Fruit fly (Drosophila melanogaster) ovary, adult (tissue): Measurements from ENCODE around the gene ppk13.

Experiments used
- CG17801 ChIP-seq: fragments of 200-800 bp; optimal IDR thresholded peaks from 2 replicates; lab custom pipeline; 2019; ENCODE audit warnings: missing biosample characterization, mild to moderate bottlenecking, missing genetic modification characterization, moderate library complexity; ENCODE audit not compliant: partially characterized antibody

ppk13 gene

DNA sequence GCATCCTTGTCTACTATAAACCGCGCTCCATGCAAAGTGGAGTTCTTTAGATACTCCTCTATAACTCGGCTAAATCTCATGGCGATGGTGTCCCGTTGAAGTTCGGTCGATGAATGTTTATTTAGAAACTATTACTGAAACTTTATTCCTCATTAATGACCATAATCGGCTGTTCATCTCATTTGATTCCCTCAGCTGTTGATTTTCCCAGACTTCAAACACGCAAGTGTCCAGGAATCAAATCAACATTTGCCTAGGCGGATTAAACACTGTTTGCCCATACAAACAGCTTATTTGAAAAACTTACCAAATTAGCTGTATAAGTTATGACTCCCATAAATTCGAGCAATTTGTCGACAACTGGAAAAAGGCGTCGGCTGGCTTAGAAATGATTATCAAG lies at the start of gene ppk13:
Gene ppk13 (minus strand): TSS at position 101 of the 400 bp plus-strand sequence.
- no peak for TF ChIP-seq CG17801 (GFP tag; lab: Kevin White, UChicago)

DNA sequence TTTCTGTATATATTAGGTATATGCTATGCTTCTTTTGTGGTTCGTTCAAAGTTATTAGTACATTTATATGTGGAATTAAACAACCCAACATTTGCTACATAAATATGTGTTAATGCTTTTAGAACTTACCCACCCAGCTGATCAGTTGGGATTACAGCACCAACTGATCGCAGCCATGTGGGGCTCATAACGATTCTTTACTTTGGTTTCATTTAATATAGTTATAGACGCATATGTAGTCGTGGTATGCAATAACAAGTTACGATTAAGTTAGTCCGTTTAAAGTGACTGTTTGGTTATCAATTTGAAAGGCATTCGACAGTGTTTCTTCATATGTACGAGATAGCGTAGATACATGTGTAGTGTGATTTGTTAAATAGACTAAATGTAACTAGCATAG lies 47.2 kb upstream of the ppk13 start:
- no peak for TF ChIP-seq CG17801 (GFP tag; lab: Kevin White, UChicago)

- TF ChIP-seq CG17801 (GFP tag; lab: Kevin White, UChicago) = no peak
These were observed 27.1 kb upstream of the ppk13 start for dm6 chr2L:21115687-21116086.

DNA sequence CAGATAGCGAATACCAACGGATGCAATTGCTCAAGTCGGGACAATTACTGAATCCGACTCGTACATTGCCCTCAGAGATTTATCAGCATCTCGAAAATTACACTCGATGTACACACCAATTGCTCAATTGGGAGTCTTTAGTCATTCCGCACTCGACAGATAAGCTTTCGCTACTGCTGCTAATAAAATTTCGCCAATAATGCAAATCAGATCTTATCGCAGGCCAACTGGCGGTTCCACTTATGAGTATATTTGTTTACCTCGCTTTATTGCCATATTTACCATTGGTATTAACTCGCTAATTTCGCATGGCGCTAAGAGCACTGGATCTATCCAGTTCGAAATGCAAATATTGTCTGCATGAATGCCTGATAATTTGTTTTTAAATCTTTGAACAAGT lies 25.0 kb upstream of the ppk13 start:
- TF ChIP-seq CG17801 (GFP tag; lab: Kevin White, UChicago) = no peak

- TF ChIP-seq CG17801 (GFP tag; lab: Kevin White, UChicago) = no peak
These were observed 23.3 kb upstream of the ppk13 start for dm6 chr2L:21111849-21112248.

DNA sequence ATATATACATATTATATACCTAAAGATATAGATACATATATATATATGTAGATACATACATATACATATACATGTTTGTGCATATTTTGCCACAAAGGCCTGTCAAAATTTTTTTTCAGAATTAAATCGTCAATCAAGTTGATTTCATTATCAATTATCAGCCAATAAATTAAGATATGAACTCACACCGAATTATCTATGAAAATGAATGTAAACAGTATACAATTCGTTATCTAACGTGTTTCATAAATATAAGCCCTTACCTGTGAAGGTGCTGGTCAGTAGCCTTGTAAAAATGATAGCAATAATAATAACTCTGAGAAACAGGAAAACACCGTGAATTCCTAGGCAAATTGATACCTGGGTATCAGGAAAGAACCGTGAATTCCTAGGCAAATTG lies 21.1 kb upstream of the ppk13 start:
- TF ChIP-seq CG17801 (GFP tag; lab: Kevin White, UChicago) = no peak

DNA sequence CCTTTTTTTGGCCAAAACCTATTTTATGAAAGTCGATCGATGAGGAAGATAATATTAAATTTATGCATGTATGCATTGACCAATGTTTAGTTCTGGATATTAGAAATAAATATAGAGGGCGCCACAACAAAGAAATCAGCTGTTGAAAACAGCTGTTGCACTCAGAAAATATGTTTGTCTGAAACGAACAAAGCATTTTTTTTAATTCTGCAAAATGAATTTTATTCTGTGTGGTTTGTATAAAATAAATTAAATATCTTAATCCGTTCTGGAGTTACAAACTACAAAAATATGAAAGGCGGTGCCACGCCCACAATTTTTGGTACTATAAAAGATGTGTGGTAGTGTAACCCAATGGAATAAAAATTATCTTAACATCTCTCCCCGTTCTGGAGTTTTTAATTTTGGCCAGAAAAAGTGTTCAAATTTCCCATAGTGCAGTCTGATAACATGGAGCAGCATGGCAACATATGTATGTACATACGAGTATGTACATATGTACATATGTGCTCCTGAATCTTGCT lies 20.3 kb upstream of the ppk13 start:
- peak; percentile 6 for TF ChIP-seq CG17801 (GFP tag; lab: Kevin White, UChicago)

DNA sequence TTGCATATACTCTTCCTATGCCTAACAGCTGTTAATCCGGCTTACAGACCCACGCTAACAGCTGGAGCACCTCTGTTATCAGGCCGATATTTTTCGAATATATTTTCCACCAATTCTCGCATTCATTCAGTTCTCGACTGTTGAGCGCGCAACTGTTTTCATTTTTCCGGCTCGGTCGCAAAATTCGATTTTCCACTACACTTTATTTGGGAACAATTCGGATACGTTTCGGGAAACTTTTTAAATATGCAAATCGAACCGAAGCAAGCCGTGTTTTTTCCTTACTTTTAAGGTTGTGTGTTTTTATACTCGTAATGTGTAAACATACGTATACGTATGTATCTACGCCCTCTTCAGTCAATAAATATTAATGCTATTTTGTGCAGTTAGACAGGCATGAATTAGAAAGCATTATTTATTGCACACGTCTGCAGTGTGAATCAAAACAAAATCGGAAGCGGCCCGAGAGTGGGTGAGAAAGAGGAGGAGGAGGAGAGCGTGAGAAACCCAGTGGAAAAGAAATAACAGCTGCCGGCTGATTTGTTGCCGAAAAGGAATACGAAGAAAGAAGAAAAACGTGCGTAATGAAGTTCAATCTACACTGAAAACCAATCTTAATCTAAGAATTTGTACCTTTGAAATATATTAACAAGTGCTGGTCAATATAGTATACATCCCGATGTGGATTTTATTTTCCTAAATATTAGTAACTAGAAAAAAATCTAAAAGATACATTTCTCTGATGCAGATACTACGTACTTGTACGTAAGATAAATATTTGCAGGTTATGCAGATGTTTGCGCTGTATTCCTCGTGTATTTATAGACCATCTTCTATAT lies 19.3 kb upstream of the ppk13 start:
- TF ChIP-seq CG17801 (GFP tag; lab: Kevin White, UChicago) = no peak

DNA sequence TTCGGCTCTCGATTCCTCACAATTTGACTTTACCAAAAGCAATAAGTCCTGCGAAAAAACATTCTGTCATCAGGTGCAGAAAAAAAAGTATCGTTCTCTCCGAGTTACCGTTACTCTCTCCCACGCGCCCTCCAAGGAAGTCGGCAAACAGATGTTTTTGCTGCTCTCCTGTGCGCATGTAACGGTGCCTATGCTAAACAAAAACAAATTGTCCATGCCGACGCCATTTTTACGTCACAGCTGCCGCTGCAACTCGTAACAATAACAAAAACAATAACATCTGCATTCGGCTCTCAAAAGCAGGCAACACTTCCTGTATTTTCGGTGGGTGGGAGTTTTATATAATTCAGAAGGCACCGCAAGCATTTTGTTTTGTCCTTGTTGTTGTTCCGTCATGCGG lies 16.6 kb upstream of the ppk13 start:
- TF ChIP-seq CG17801 (GFP tag; lab: Kevin White, UChicago) = no peak

dm6 chr2L:21104326-21104725 lies 15.8 kb upstream of the ppk13 start, which contains the start of the genes CG46307 and Nhe2:
Gene CG46307 (plus strand): TSS chr2L:21104568.
Gene Nhe2 (plus strand): TSS chr2L:21104568.
- TF ChIP-seq CG17801 (GFP tag; lab: Kevin White, UChicago) = no peak

DNA sequence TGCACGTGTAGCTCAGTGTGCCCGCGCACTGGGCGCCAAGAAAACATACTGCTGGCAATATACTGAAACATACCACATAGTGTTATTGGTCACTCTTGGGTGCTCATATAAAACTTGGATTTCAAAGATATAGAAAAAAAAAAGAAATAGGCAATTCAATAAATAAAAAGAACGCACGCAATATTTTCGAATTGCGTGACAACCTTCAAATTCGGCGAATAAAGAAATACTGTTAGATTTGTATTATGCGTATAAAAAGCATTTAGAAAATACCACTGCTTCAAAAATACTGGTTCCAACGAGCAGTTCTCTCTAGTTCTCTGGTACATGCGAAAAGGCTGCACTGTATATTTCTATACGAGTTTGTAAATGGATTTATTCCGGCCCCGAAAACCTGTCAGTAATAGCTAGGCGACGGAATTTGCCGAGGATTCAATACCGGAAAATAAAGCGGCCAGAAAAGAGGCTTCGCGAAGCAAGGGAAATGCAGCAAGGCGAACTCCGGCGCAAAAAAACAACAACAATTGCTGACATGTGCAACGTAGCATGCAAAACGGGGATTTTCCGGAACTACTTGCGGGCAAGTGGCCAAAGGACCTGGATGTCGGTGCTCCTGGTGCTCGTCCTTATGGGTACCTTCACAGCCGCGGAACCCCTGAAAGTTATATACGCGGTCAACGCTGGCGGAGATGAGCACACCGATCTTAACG lies 14.0 kb upstream of the ppk13 start, which contains the start of gene CG9257:
Gene CG9257 (plus strand): TSS at position 345 of the 710 bp plus-strand sequence.
- TF ChIP-seq CG17801 (GFP tag; lab: Kevin White, UChicago) = no peak

dm6 chr2L:21097850-21098249 lies 9.3 kb upstream of the ppk13 start:
- TF ChIP-seq CG17801 (GFP tag; lab: Kevin White, UChicago) = no peak

DNA sequence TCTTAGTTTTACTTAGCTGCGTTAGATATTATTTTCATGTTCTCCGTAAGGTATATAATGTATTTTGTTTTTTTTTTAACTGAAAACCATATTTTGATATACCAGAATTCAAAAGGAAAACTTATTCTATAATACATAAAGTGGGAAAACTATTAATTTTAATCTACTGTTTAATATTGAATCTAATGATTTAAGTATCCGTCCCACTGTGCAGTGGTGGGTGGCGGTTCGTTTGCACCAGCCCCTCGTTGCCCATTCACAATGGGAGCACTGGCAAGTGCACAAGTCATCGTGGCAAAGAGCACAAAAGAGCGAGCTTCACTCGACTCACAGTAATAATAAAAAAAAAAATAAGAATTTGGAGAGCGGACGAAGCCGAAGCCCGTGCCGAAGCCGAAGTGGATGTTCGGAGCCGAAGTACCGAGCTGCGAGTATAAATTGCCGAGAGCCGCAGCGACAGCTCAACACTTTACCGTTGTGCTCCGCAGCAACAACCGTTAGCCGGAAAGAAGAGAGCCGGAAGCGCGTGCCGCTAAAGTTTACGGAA lies 8.0 kb upstream of the ppk13 start, which contains the start of gene CG34136:
Gene CG34136 (plus strand): TSS at position 475 of the 547 bp plus-strand sequence.
- TF ChIP-seq CG17801 (GFP tag; lab: Kevin White, UChicago) = peak; percentile 74

- TF ChIP-seq CG17801 (GFP tag; lab: Kevin White, UChicago) = no peak
These were observed 2.4 kb upstream of the ppk13 start, which contains the start of gene CG14397 for dm6 chr2L:21090958-21091357. Gene CG14397 (plus strand): TSS chr2L:21091227.

DNA sequence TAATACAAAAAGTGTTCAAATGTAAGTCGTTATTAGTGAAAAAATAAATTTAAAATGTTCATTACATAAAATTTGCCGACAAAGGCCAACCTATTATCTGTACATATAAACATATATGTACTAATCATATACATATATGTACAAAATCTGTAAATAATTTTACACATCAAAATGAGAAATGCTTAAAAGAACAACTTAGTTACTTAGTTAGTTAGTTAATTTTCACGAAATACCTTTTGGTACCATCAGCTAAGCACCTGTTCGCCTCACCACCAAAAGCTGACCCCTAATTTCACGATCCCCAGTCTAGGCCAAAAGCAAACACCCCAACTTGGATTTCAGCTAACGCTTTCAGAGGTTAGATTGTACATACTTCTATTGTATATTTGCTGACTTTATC lies 524 bp upstream of the ppk13 start, which contains the start of gene CG9259:
Gene CG9259 (plus strand): TSS at position 301 of the 400 bp plus-strand sequence.
- TF ChIP-seq CG17801 (GFP tag; lab: Kevin White, UChicago) = no peak
